Worm (Caenorhabditis elegans) whole organism, young adult: Measurements from ENCODE around the gene math-3.
"Not testable (repeated sequence)": the region's sequence is repeated elsewhere in the genome, so short reads cannot be mapped to it uniquely, and the experiment has no call there.

ENCODE experiments used
- B0336.3 ChIP-seq: fragments of 200-800 bp; sonication (Bioruptor generic); IDR thresholded peaks from 2 replicates; pipeline ENCODE4 v1.3.6; 2022; ENCODE audit warnings: missing genetic modification characterization, missing compliant biosample characterization
- F22D6.2 ChIP-seq: sonication (generic microtip); optimal IDR thresholded peaks from 2 replicates; lab custom pipeline; 2016; ENCODE audit warnings: mild to moderate bottlenecking, missing genetic modification characterization, missing compliant biosample characterization
- F23B12.7 ChIP-seq: sonication (generic microtip); optimal IDR thresholded peaks from 2 replicates; lab custom pipeline; 2017; ENCODE audit warnings: missing genetic modification characterization, mild to moderate bottlenecking, missing compliant biosample characterization, antibody characterized with exemption, moderate library complexity; ENCODE audit not compliant: insufficient read depth
- T07F8.4 ChIP-seq: sonication (generic microtip); optimal IDR thresholded peaks from 2 replicates; lab custom pipeline; 2016; ENCODE audit warnings: mild to moderate bottlenecking, missing genetic modification characterization, moderate library complexity, missing compliant biosample characterization
- ama-1 ChIP-seq, 3 experiments: fragments of 150-350 bp in 1 of 3; sonication (generic microtip) in 2 of 3; optimal IDR thresholded peaks; 2 replicates each; lab custom pipeline; 2014 to 2018; ENCODE audit warnings: missing biosample characterization in 2 of 3, missing genetic modification characterization in 2 of 3, missing genetic modification reagents in 2 of 3
- hmg-20 ChIP-seq: fragments of 200-800 bp; sonication (Bioruptor generic); IDR thresholded peaks from 2 replicates; pipeline ENCODE4 v1.3.6; 2022; ENCODE audit warnings: missing genetic modification reagents, missing genetic modification characterization, missing compliant biosample characterization
- madf-8 ChIP-seq: fragments of 200-800 bp; sonication (Bioruptor generic); conservative IDR thresholded peaks from 2 replicates; pipeline ENCODE4 v1.3.6; 2022; ENCODE audit warnings: missing genetic modification reagents, missing genetic modification characterization, missing compliant biosample characterization
- ztf-26 ChIP-seq: sonication (generic microtip); optimal IDR thresholded peaks from 2 replicates; lab custom pipeline; 2017; ENCODE audit warnings: missing genetic modification characterization, missing compliant biosample characterization

DNA sequence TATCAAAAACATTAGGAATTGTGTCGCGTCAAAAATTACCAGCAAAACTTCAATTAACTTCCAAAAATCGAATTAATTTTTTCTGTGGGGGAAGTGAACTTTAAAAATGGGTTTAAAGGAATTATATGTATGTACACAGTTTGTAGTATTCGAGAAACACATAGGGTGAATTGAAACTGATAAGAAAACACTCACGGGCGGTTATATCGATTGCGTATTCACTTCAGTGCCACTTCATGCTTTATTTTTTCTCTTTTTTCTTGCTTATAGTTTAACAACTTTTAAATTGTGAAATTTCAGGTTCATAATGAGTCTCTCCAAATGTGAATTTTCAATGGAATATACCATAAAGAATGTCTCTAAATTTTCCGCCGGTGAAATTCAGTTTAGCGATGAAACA lies 538 bp upstream of the math-3 start, which contains the start of gene math-26:
- not testable (repeated sequence) for TF ChIP-seq F22D6.2; T07F8.4; B0336.3; ama-1 (optimal IDR thresholded peaks at IDR 0.05; lab: Kevin White, UChicago); ama-1 (GFP tag; optimal IDR thresholded peaks at IDR 0.05; lab: Kevin White, UChicago); ztf-26 (tag; lab: Kevin White, UChicago); hmg-20 (GFP tag; lab: Robert Waterston, UW); F23B12.7 (tag; lab: Kevin White, UChicago); madf-8 (GFP tag; lab: Robert Waterston, UW)
